Fruit fly (Drosophila melanogaster) Kc167 (cell line): ENCODE data around the gene Orp8.

Experiments
- Myc ChIP-seq: fragments of >200 bp; optimal IDR thresholded peaks from 2 replicates; lab custom pipeline; 2017; ENCODE audit warnings: missing external identifiers
- h ChIP-seq: fragments of >200 bp; optimal IDR thresholded peaks from 3 replicates; lab custom pipeline; 2018; ENCODE audit warnings: missing external identifiers
- insv ChIP-seq: fragments of >200 bp; optimal IDR thresholded peaks from 3 replicates; lab custom pipeline; 2018; ENCODE audit warnings: missing external identifiers
- psq ChIP-seq: fragments of >200 bp; optimal IDR thresholded peaks from 2 replicates; lab custom pipeline; 2017; ENCODE audit warnings: missing external identifiers
- ttk ChIP-seq: sonication (Bioruptor generic); optimal IDR thresholded peaks from 2 replicates; lab custom pipeline; 2017; ENCODE audit warnings: missing external identifiers

- TF ChIP-seq ttk (lab: Kevin White, UChicago) (no peak), insv (lab: Kevin White, UChicago) (no peak), psq (lab: Kevin White, UChicago) (no peak), h (lab: Kevin White, UChicago) (no peak), Myc (no peak)
Observed at dm6 chr3R:20308972-20309660, at the start of gene Orp8.
